Worm (Caenorhabditis elegans) whole organism, young adult: ENCODE results near the gene lhfp-4.

ENCODE experiments used
- B0261.1 ChIP-seq: sonication (generic microtip); optimal IDR thresholded peaks from 2 replicates; lab custom pipeline; 2016; ENCODE audit warnings: mild to moderate bottlenecking, missing genetic modification characterization, moderate library complexity, missing compliant biosample characterization
- C17E4.6 ChIP-seq: fragments of 200-800 bp; sonication (Bioruptor generic); IDR thresholded peaks from 2 replicates; pipeline ENCODE4 v1.3.6; 2022; ENCODE audit warnings: missing genetic modification reagents, missing genetic modification characterization, missing compliant biosample characterization
- F23B12.7 ChIP-seq: sonication (generic microtip); optimal IDR thresholded peaks from 2 replicates; lab custom pipeline; 2017; ENCODE audit warnings: missing genetic modification characterization, mild to moderate bottlenecking, missing compliant biosample characterization, antibody characterized with exemption, moderate library complexity; ENCODE audit not compliant: insufficient read depth
- F57A8.1 ChIP-seq: fragments of 200-800 bp; sonication (Bioruptor generic); optimal IDR thresholded peaks from 2 replicates; lab custom pipeline; 2018; ENCODE audit warnings: mild to moderate bottlenecking, missing genetic modification characterization, moderate library complexity, missing compliant biosample characterization
- T07F8.4 ChIP-seq: sonication (generic microtip); optimal IDR thresholded peaks from 2 replicates; lab custom pipeline; 2016; ENCODE audit warnings: mild to moderate bottlenecking, missing genetic modification characterization, moderate library complexity, missing compliant biosample characterization
- Y56A3A.18 ChIP-seq: fragments of 200-800 bp; sonication (Bioruptor generic); IDR thresholded peaks from 2 replicates; pipeline ENCODE4 v1.3.6; 2022; ENCODE audit warnings: missing genetic modification reagents, missing genetic modification characterization, missing compliant biosample characterization
- akir-1 ChIP-seq: fragments of 200-800 bp; sonication (Bioruptor generic); optimal IDR thresholded peaks from 2 replicates; lab custom pipeline; 2018; ENCODE audit warnings: mild to moderate bottlenecking, missing genetic modification characterization, moderate library complexity, missing compliant biosample characterization
- ama-1 ChIP-seq, 3 experiments: fragments of 150-350 bp in 1 of 3; sonication (generic microtip) in 2 of 3; optimal IDR thresholded peaks; 2 replicates each; lab custom pipeline; 2014 to 2018; ENCODE audit warnings: missing biosample characterization in 2 of 3, missing genetic modification characterization in 2 of 3, missing genetic modification reagents in 2 of 3
- aptf-3 ChIP-seq: fragments of 200-800 bp; sonication (Bioruptor generic); IDR thresholded peaks from 2 replicates; pipeline ENCODE4 v1.3.6; 2022; ENCODE audit warnings: missing genetic modification characterization, missing compliant biosample characterization
- athp-1 ChIP-seq: sonication (generic microtip); optimal IDR thresholded peaks from 2 replicates; lab custom pipeline; 2017; ENCODE audit warnings: mild to moderate bottlenecking, missing genetic modification characterization, missing compliant biosample characterization
- attf-5 ChIP-seq: fragments of 200-800 bp; sonication (Bioruptor generic); optimal IDR thresholded peaks from 2 replicates; lab custom pipeline; 2018; ENCODE audit warnings: mild to moderate bottlenecking, missing genetic modification characterization, missing compliant biosample characterization
- bed-1 ChIP-seq: fragments of 200-800 bp; sonication (Bioruptor generic); IDR thresholded peaks from 2 replicates; pipeline ENCODE4 v1.3.6; 2022; ENCODE audit warnings: missing genetic modification reagents, missing genetic modification characterization, missing compliant biosample characterization
- ccch-3 ChIP-seq: fragments of 200-800 bp; sonication (Bioruptor generic); optimal IDR thresholded peaks from 2 replicates; lab custom pipeline; 2018; ENCODE audit warnings: mild to moderate bottlenecking, missing genetic modification characterization, missing compliant biosample characterization
- ceh-40 ChIP-seq: fragments of 200-800 bp; sonication (Bioruptor generic); IDR thresholded peaks from 2 replicates; pipeline ENCODE4 v1.3.6; 2022; ENCODE audit warnings: missing genetic modification characterization, missing compliant biosample characterization
- egrh-3 ChIP-seq: fragments of 200-800 bp; sonication (Bioruptor generic); IDR thresholded peaks from 2 replicates; pipeline ENCODE4 v1.3.6; 2022; ENCODE audit warnings: missing genetic modification reagents, missing genetic modification characterization, missing compliant biosample characterization
- ets-4 ChIP-seq: fragments of 200-800 bp; sonication (Bioruptor generic); optimal IDR thresholded peaks from 2 replicates; lab custom pipeline; 2018; ENCODE audit warnings: mild to moderate bottlenecking, missing genetic modification characterization, missing compliant biosample characterization
- him-1 ChIP-seq: sonication (generic microtip); optimal IDR thresholded peaks from 2 replicates; lab custom pipeline; 2016; ENCODE audit warnings: missing genotype, missing genetic modification reagents, missing genetic modification characterization, missing compliant biosample characterization
- hrde-1 ChIP-seq: sonication (generic microtip); optimal IDR thresholded peaks from 2 replicates; lab custom pipeline; 2016; ENCODE audit warnings: missing genetic modification characterization, mild to moderate bottlenecking, missing compliant biosample characterization, moderate library complexity, missing genotype, missing genetic modification reagents, borderline replicate concordance
- lag-1 ChIP-seq: fragments of 200-800 bp; sonication (Bioruptor generic); IDR thresholded peaks from 2 replicates; pipeline ENCODE4 v1.3.6; 2022; ENCODE audit warnings: missing genetic modification reagents, missing genetic modification characterization, missing compliant biosample characterization
- let-607 ChIP-seq, 2 experiments: fragments of 200-800 bp in 1 of 2; sonication (Bioruptor generic) in 1 of 2; sonication (generic microtip) in 1 of 2; optimal IDR thresholded peaks; 2 replicates each; lab custom pipeline; 2016 to 2018; ENCODE audit warnings: mild to moderate bottlenecking in 2 of 2, missing compliant biosample characterization in 2 of 2, missing genetic modification characterization in 2 of 2, moderate library complexity in 2 of 2, missing genotype in 1 of 2
- lin-26 ChIP-seq: fragments of 200-800 bp; sonication (Bioruptor generic); IDR thresholded peaks from 2 replicates; pipeline ENCODE4 v1.3.6; 2022; ENCODE audit warnings: missing genetic modification reagents, missing genetic modification characterization, missing compliant biosample characterization
- madf-6 ChIP-seq: fragments of 200-800 bp; sonication (Bioruptor generic); IDR thresholded peaks from 2 replicates; pipeline ENCODE4 v1.3.6; 2022; ENCODE audit warnings: missing genetic modification reagents, missing genetic modification characterization, missing compliant biosample characterization
- mxl-1 ChIP-seq: sonication (generic microtip); optimal IDR thresholded peaks from 2 replicates; lab custom pipeline; 2016; ENCODE audit warnings: missing genetic modification characterization, missing compliant biosample characterization
- nfya-1 ChIP-seq: sonication (generic microtip); optimal IDR thresholded peaks from 2 replicates; lab custom pipeline; 2017; ENCODE audit warnings: antibody characterized with exemption, missing compliant biosample characterization, missing genetic modification characterization, borderline replicate concordance; ENCODE audit not compliant: insufficient read depth
- nhr-27 ChIP-seq: fragments of 200-800 bp; sonication (Bioruptor generic); optimal IDR thresholded peaks from 2 replicates; lab custom pipeline; 2018; ENCODE audit warnings: mild to moderate bottlenecking, missing genetic modification characterization, moderate library complexity, missing compliant biosample characterization
- nhr-80 ChIP-seq: sonication (generic microtip); optimal IDR thresholded peaks from 2 replicates; lab custom pipeline; 2016; ENCODE audit warnings: missing genetic modification characterization, missing compliant biosample characterization
- pha-4 ChIP-seq: fragments of 150-350 bp; sonication (generic microtip); optimal IDR thresholded peaks from 2 replicates; lab custom pipeline; 2014; ENCODE audit warnings: missing biosample characterization, missing genetic modification reagents, missing genetic modification characterization
- rcor-1 ChIP-seq: fragments of 200-800 bp; sonication (Bioruptor generic); IDR thresholded peaks from 2 replicates; pipeline ENCODE4 v1.3.6; 2022; ENCODE audit warnings: missing genetic modification reagents, missing genetic modification characterization, missing compliant biosample characterization
- repo-1 ChIP-seq: sonication (generic microtip); optimal IDR thresholded peaks from 2 replicates; lab custom pipeline; 2017; ENCODE audit warnings: mild to moderate bottlenecking, missing genetic modification characterization, missing compliant biosample characterization
- sea-2 ChIP-seq: fragments of 200-800 bp; sonication (Bioruptor generic); IDR thresholded peaks from 2 replicates; pipeline ENCODE4 v1.3.6; 2022; ENCODE audit warnings: missing genetic modification characterization, missing compliant biosample characterization
- snpc-3.4 ChIP-seq: sonication (generic microtip); optimal IDR thresholded peaks from 2 replicates; lab custom pipeline; 2017; ENCODE audit warnings: missing genetic modification characterization, mild to moderate bottlenecking, missing compliant biosample characterization, antibody characterized with exemption, moderate library complexity, missing genotype, missing genetic modification reagents
- snpc-4 ChIP-seq, 5 experiments: fragments of 150-350 bp in 1 of 5; sonication (generic microtip) in 4 of 5; optimal IDR thresholded peaks; 2 replicates each; lab custom pipeline; 2014 to 2018; ENCODE audit warnings: missing genetic modification characterization in 5 of 5, missing biosample characterization in 3 of 5, antibody characterized with exemption in 2 of 5, mild to moderate bottlenecking in 2 of 5, missing compliant biosample characterization in 2 of 5, missing genotype in 2 of 5, moderate library complexity in 2 of 5, missing genetic modification reagents in 1 of 5
- unc-130 ChIP-seq: sonication (generic microtip); optimal IDR thresholded peaks from 2 replicates; lab custom pipeline; 2016; ENCODE audit warnings: missing genetic modification reagents, missing genetic modification characterization, missing compliant biosample characterization
- unc-62 ChIP-seq: fragments of 150-350 bp; optimal IDR thresholded peaks from 2 replicates; lab custom pipeline; 2014; ENCODE audit warnings: missing biosample characterization, missing genetic modification reagents, missing genetic modification characterization
- xnd-1 ChIP-seq: sonication (generic microtip); optimal IDR thresholded peaks from 2 replicates; lab custom pipeline; 2016; ENCODE audit warnings: missing genotype, missing genetic modification reagents, missing genetic modification characterization, missing compliant biosample characterization
- ztf-25 ChIP-seq: fragments of 200-800 bp; sonication (Bioruptor generic); IDR thresholded peaks from 2 replicates; pipeline ENCODE4 v1.3.6; 2022; ENCODE audit warnings: missing genetic modification reagents, missing genetic modification characterization, missing compliant biosample characterization
- ztf-26 ChIP-seq: sonication (generic microtip); optimal IDR thresholded peaks from 2 replicates; lab custom pipeline; 2017; ENCODE audit warnings: missing genetic modification characterization, missing compliant biosample characterization

The lhfp-4 gene

ce11 chrIV:17249691-17250181 lies 25.6 kb upstream of the lhfp-4 start, which contains the start of gene eelo-2 (continued):
- peak; percentile 77 for TF ChIP-seq lin-26
- TF ChIP-seq mxl-1 (tag; lab: Kevin White, UChicago) = no peak
- TF ChIP-seq snpc-4 (GFP tag; optimal IDR thresholded peaks at IDR 0.05; lab: Kevin White, UChicago) = peak; percentile 94
- TF ChIP-seq snpc-4 (tag; optimal IDR thresholded peaks at IDR 0.05; lab: Kevin White, UChicago) = peak; percentile 90 to 97 (median 97)
- TF ChIP-seq egrh-3 (GFP tag; lab: Robert Waterston, UW) = peak; percentile 62
- TF ChIP-seq F23B12.7 (tag; lab: Kevin White, UChicago) = peak; percentile 92
- no peak for TF ChIP-seq bed-1 (GFP tag; lab: Robert Waterston, UW)
- TF ChIP-seq ceh-40 (GFP tag; lab: Robert Waterston, UW) = no peak
- TF ChIP-seq snpc-3.4 = peak; percentile 83
- TF ChIP-seq attf-5 (GFP tag; lab: Kevin White, UChicago) = peak; percentile 99
- no peak for TF ChIP-seq F57A8.1 (GFP tag; lab: Kevin White, UChicago)
- TF ChIP-seq lag-1 = peak; percentile 81; the same call in 1 of the 2 replicates
- TF ChIP-seq ama-1 (optimal IDR thresholded peaks at IDR 0.05; lab: Kevin White, UChicago) = no peak
- TF ChIP-seq ama-1 (GFP tag; optimal IDR thresholded peaks at IDR 0.05; lab: Kevin White, UChicago) = no peak
- TF ChIP-seq ztf-25 (GFP tag; lab: Robert Waterston, UW) = no peak
- TF ChIP-seq T07F8.4 (tag; lab: Kevin White, UChicago) = peak; percentile 64
- TF ChIP-seq nfya-1 (tag; lab: Kevin White, UChicago) = no peak
- peak; percentile 65 for TF ChIP-seq xnd-1 (tag; lab: Kevin White, UChicago)
- peak; percentile 66 for TF ChIP-seq hrde-1 (tag; lab: Kevin White, UChicago)
- peak; percentile 72 for TF ChIP-seq ets-4 (GFP tag; lab: Kevin White, UChicago)
- TF ChIP-seq ztf-26 (tag; lab: Kevin White, UChicago) = peak; percentile 96
- peak; percentile 81 to 89 for TF ChIP-seq let-607 (tag; optimal IDR thresholded peaks at IDR 0.05; lab: Kevin White, UChicago)
- TF ChIP-seq nhr-27 (tag; lab: Kevin White, UChicago) = no peak
- TF ChIP-seq akir-1 (GFP tag; lab: Kevin White, UChicago) = peak; percentile 78
- TF ChIP-seq athp-1 (tag; lab: Kevin White, UChicago) = peak; percentile 95
- TF ChIP-seq ccch-3 (GFP tag; lab: Kevin White, UChicago) = peak; percentile 51
- peak; percentile 60 for TF ChIP-seq unc-62 (GFP tag; lab: Kevin White, UChicago)
- peak; percentile 96 for TF ChIP-seq C17E4.6
- TF ChIP-seq unc-130 (GFP tag; lab: Kevin White, UChicago) = peak; percentile 81
- peak; percentile 96 for TF ChIP-seq repo-1
- TF ChIP-seq Y56A3A.18 (GFP tag; lab: Robert Waterston, UW) = peak; percentile 96
- peak; percentile 34 for TF ChIP-seq B0261.1 (tag; lab: Kevin White, UChicago)
- TF ChIP-seq pha-4 (tag; lab: Kevin White, UChicago) = peak; percentile 79
- TF ChIP-seq nhr-80 = peak; percentile 89
- no peak for TF ChIP-seq sea-2 (GFP tag; lab: Robert Waterston, UW)
- TF ChIP-seq him-1 (tag; lab: Kevin White, UChicago) = peak; percentile 73
- no peak; the same call in none of the 2 replicates for TF ChIP-seq madf-6
- peak; percentile 98 for TF ChIP-seq rcor-1 (GFP tag; lab: Robert Waterston, UW)

ce11 chrIV:17253435-17253834 lies 21.9 kb upstream of the lhfp-4 start:
- TF ChIP-seq egrh-3 (GFP tag; lab: Robert Waterston, UW) (no peak), aptf-3 (GFP tag; lab: Robert Waterston, UW) (no peak)
